Fruit fly (Drosophila melanogaster) whole organism, embryonic: Measurements from ENCODE around the gene tral.
A peak's percentile ranks its signal among the peaks of the same experiment; 100 is the strongest.

Source experiments
- B-H1 ChIP-seq: fragments of 200-800 bp; sonication (Bioruptor generic); IDR thresholded peaks from 3 replicates; pipeline ENCODE4 v1.3.6; 2022; ENCODE audit warnings: missing biosample characterization, missing genetic modification characterization
- Bgb ChIP-seq: fragments of 200-800 bp; sonication (Bioruptor generic); IDR thresholded peaks from 2 replicates; pipeline ENCODE4 v1.3.6; 2022; ENCODE audit warnings: missing biosample characterization, missing genetic modification characterization; ENCODE audit not compliant: partially characterized antibody
- Blimp-1 ChIP-seq: fragments of 200-800 bp; sonication (Bioruptor generic); optimal IDR thresholded peaks from 3 replicates; lab custom pipeline; 2018; ENCODE audit warnings: missing biosample characterization, missing genetic modification characterization, mild to moderate bottlenecking, moderate library complexity, missing genetic modification reagents
- CG10366 ChIP-seq: fragments of 200-800 bp; sonication (Bioruptor generic); IDR thresholded peaks from 2 replicates; pipeline ENCODE4 v1.3.6; 2022; ENCODE audit warnings: missing biosample characterization, missing genetic modification characterization
- CG11247 ChIP-seq: fragments of 200-800 bp; sonication (Bioruptor generic); IDR thresholded peaks from 2 replicates; pipeline ENCODE4 v1.3.6; 2022; ENCODE audit warnings: missing biosample characterization, missing genetic modification characterization
- CG11560 ChIP-seq: fragments of 200-800 bp; sonication (Bioruptor generic); IDR thresholded peaks from 3 replicates; pipeline ENCODE4 v1.3.6; 2022; ENCODE audit warnings: missing biosample characterization, missing genetic modification characterization
- CG11695 ChIP-seq: fragments of 200-800 bp; sonication (Bioruptor generic); IDR thresholded peaks from 3 replicates; pipeline ENCODE4 v1.3.6; 2022; ENCODE audit warnings: missing biosample characterization, missing genetic modification characterization
- CG12744 ChIP-seq: fragments of 200-800 bp; sonication (Bioruptor generic); optimal IDR thresholded peaks from 2 replicates; lab custom pipeline; 2016; ENCODE audit warnings: missing biosample characterization, missing genetic modification characterization
- CG13775 ChIP-seq: fragments of 200-800 bp; sonication (Bioruptor generic); optimal IDR thresholded peaks from 3 replicates; lab custom pipeline; 2017; ENCODE audit warnings: missing biosample characterization, mild to moderate bottlenecking, missing genetic modification characterization
- CG14050 ChIP-seq: fragments of 200-800 bp; sonication (Bioruptor generic); IDR thresholded peaks from 3 replicates; pipeline ENCODE4 v1.3.6; 2022; ENCODE audit warnings: missing biosample characterization, missing genetic modification characterization
- CG14441 ChIP-seq: fragments of 200-800 bp; sonication (Bioruptor generic); IDR thresholded peaks from 2 replicates; pipeline ENCODE4 v1.3.6; 2022; ENCODE audit warnings: missing biosample characterization, missing genetic modification characterization
- CG14860 ChIP-seq: fragments of 200-800 bp; sonication (Bioruptor generic); IDR thresholded peaks from 3 replicates; pipeline ENCODE4 v1.3.6; 2022; ENCODE audit warnings: missing biosample characterization, missing genetic modification characterization; ENCODE audit not compliant: partially characterized antibody
- CG15073 ChIP-seq: fragments of 200-800 bp; sonication (Bioruptor generic); optimal IDR thresholded peaks from 2 replicates; lab custom pipeline; 2016; ENCODE audit warnings: missing biosample characterization, missing genetic modification characterization
- CG16779 ChIP-seq: fragments of 200-800 bp; sonication (Bioruptor generic); IDR thresholded peaks from 2 replicates; pipeline ENCODE4 v1.3.6; 2022; ENCODE audit warnings: missing biosample characterization, missing genetic modification characterization
- CG17568 ChIP-seq: fragments of 200-800 bp; sonication (Bioruptor generic); optimal IDR thresholded peaks from 2 replicates; lab custom pipeline; 2018; ENCODE audit warnings: missing biosample characterization, mild to moderate bottlenecking, missing genetic modification characterization, moderate library complexity
- CG18619 ChIP-seq: fragments of 200-800 bp; sonication (Bioruptor generic); optimal IDR thresholded peaks from 3 replicates; lab custom pipeline; 2017; ENCODE audit warnings: missing biosample characterization, mild to moderate bottlenecking, missing genetic modification characterization
- CG2889 ChIP-seq: fragments of 200-800 bp; sonication (Bioruptor generic); IDR thresholded peaks from 3 replicates; pipeline ENCODE4 v1.3.6; 2022; ENCODE audit warnings: missing biosample characterization, missing genetic modification characterization
- CG31441 ChIP-seq: fragments of 200-800 bp; sonication (Bioruptor generic); IDR thresholded peaks from 2 replicates; pipeline ENCODE4 v1.3.6; 2022; ENCODE audit warnings: missing biosample characterization, missing genetic modification characterization
- CG4282 ChIP-seq: fragments of 200-800 bp; sonication (Bioruptor generic); optimal IDR thresholded peaks from 2 replicates; lab custom pipeline; 2016; ENCODE audit warnings: missing biosample characterization, missing genetic modification characterization
- CG6272 ChIP-seq: fragments of 200-800 bp; sonication (Bioruptor generic); IDR thresholded peaks from 2 replicates; pipeline ENCODE4 v1.3.6; 2022; ENCODE audit warnings: missing biosample characterization, missing genetic modification characterization
- CG6654 ChIP-seq: fragments of 200-800 bp; sonication (Bioruptor generic); optimal IDR thresholded peaks from 2 replicates; lab custom pipeline; 2017; ENCODE audit warnings: missing biosample characterization, mild to moderate bottlenecking, missing genetic modification characterization
- CG6683 ChIP-seq: fragments of 200-800 bp; sonication (Bioruptor generic); optimal IDR thresholded peaks from 2 replicates; lab custom pipeline; 2017; ENCODE audit warnings: missing biosample characterization, mild to moderate bottlenecking, missing genetic modification characterization, missing genetic modification reagents
- CG7271 ChIP-seq: fragments of 200-800 bp; sonication (Bioruptor generic); optimal IDR thresholded peaks from 2 replicates; lab custom pipeline; 2018; ENCODE audit warnings: missing biosample characterization, mild to moderate bottlenecking, missing genetic modification characterization, moderate library complexity
- CG7556 ChIP-seq: fragments of 200-800 bp; sonication (Bioruptor generic); optimal IDR thresholded peaks from 2 replicates; lab custom pipeline; 2017; ENCODE audit warnings: missing biosample characterization, mild to moderate bottlenecking, missing genetic modification characterization
- CHES-1-like ChIP-seq: fragments of 200-800 bp; sonication (Bioruptor generic); optimal IDR thresholded peaks from 2 replicates; lab custom pipeline; 2016; ENCODE audit warnings: missing biosample characterization, missing genetic modification characterization
- CrebB ChIP-seq: fragments of 200-800 bp; sonication (Bioruptor generic); optimal IDR thresholded peaks from 3 replicates; lab custom pipeline; 2018; ENCODE audit warnings: missing biosample characterization, mild to moderate bottlenecking, missing genetic modification characterization
- Dbx ChIP-seq: fragments of 200-800 bp; sonication (Bioruptor generic); IDR thresholded peaks from 3 replicates; pipeline ENCODE4 v1.3.6; 2022; ENCODE audit warnings: missing biosample characterization, missing genetic modification characterization
- Hsf ChIP-seq: fragments of 200-800 bp; sonication (Bioruptor generic); optimal IDR thresholded peaks from 3 replicates; lab custom pipeline; 2016; ENCODE audit warnings: missing biosample characterization, missing genetic modification characterization
- Mes4 ChIP-seq: fragments of 200-800 bp; sonication (Bioruptor generic); optimal IDR thresholded peaks from 2 replicates; lab custom pipeline; 2016; ENCODE audit warnings: missing biosample characterization, missing genetic modification characterization
- Stat92E ChIP-seq, 3 experiments: fragments of >200 bp in 2 of 3; fragments of 200-800 bp in 1 of 3; sonication (Bioruptor generic) in 1 of 3; optimal IDR thresholded peaks; 2 replicates each; lab custom pipeline; 2017 to 2019; ENCODE audit warnings: missing biosample characterization in 3 of 3, missing genetic modification characterization in 3 of 3, mild to moderate bottlenecking in 1 of 3, moderate library complexity in 1 of 3
- Vsx1 ChIP-seq: fragments of 200-800 bp; sonication (Bioruptor generic); optimal IDR thresholded peaks from 2 replicates; lab custom pipeline; 2017; ENCODE audit warnings: missing biosample characterization, mild to moderate bottlenecking, missing genetic modification characterization, missing genetic modification reagents
- ab ChIP-seq: fragments of 200-800 bp; sonication (Bioruptor generic); optimal IDR thresholded peaks from 2 replicates; lab custom pipeline; 2016; ENCODE audit warnings: missing biosample characterization, missing genetic modification characterization
- ac ChIP-seq: fragments of 200-800 bp; sonication (Bioruptor generic); optimal IDR thresholded peaks from 3 replicates; lab custom pipeline; 2017; ENCODE audit warnings: missing biosample characterization, mild to moderate bottlenecking, missing genetic modification characterization
- ato ChIP-seq: fragments of 200-800 bp; sonication (Bioruptor generic); IDR thresholded peaks from 2 replicates; pipeline ENCODE4 v1.3.6; 2022; ENCODE audit warnings: missing biosample characterization, missing genetic modification characterization; ENCODE audit not compliant: partially characterized antibody
- chm ChIP-seq: fragments of 200-800 bp; sonication (Bioruptor generic); IDR thresholded peaks from 2 replicates; pipeline ENCODE4 v1.3.6; 2022; ENCODE audit warnings: missing biosample characterization, missing genetic modification characterization
- cwo ChIP-seq: fragments of 200-800 bp; sonication (Bioruptor generic); optimal IDR thresholded peaks from 3 replicates; lab custom pipeline; 2017; ENCODE audit warnings: missing biosample characterization, missing genetic modification characterization, mild to moderate bottlenecking, moderate library complexity, missing genetic modification reagents
- dmrt99B ChIP-seq: fragments of 200-800 bp; sonication (Bioruptor generic); optimal IDR thresholded peaks from 2 replicates; lab custom pipeline; 2018; ENCODE audit warnings: missing biosample characterization, mild to moderate bottlenecking, missing genetic modification characterization, moderate library complexity
- gce ChIP-seq: fragments of 200-800 bp; sonication (Bioruptor generic); IDR thresholded peaks from 3 replicates; pipeline ENCODE4 v1.3.6; 2022; ENCODE audit warnings: missing biosample characterization, missing genetic modification characterization
- ham ChIP-seq: fragments of 200-800 bp; sonication (Bioruptor generic); IDR thresholded peaks from 2 replicates; pipeline ENCODE4 v1.3.6; 2022; ENCODE audit warnings: missing biosample characterization, missing genetic modification characterization
- hth ChIP-seq: fragments of >200 bp; optimal IDR thresholded peaks from 2 replicates; lab custom pipeline; 2017; ENCODE audit warnings: inconsistent platforms
- jigr1 ChIP-seq: fragments of 200-800 bp; sonication (Bioruptor generic); IDR thresholded peaks from 3 replicates; pipeline ENCODE4 v1.3.6; 2022; ENCODE audit warnings: missing biosample characterization, missing genetic modification characterization
- jing ChIP-seq: fragments of 200-800 bp; sonication (Bioruptor generic); optimal IDR thresholded peaks from 2 replicates; lab custom pipeline; 2018; ENCODE audit warnings: missing biosample characterization, mild to moderate bottlenecking, missing genetic modification characterization
- lilli ChIP-seq: fragments of 200-800 bp; sonication (Bioruptor generic); optimal IDR thresholded peaks from 3 replicates; lab custom pipeline; 2016; ENCODE audit warnings: missing biosample characterization, missing genetic modification characterization
- nerfin-1 ChIP-seq: fragments of 200-800 bp; sonication (Bioruptor generic); optimal IDR thresholded peaks from 3 replicates; lab custom pipeline; 2019; ENCODE audit warnings: missing biosample characterization, mild to moderate bottlenecking, missing genetic modification characterization, moderate library complexity
- sens-2 ChIP-seq: fragments of 200-800 bp; sonication (Bioruptor generic); IDR thresholded peaks from 2 replicates; pipeline ENCODE4 v1.3.6; 2022; ENCODE audit warnings: missing biosample characterization, missing genetic modification characterization
- trh ChIP-seq: fragments of 200-800 bp; sonication (Bioruptor generic); optimal IDR thresholded peaks from 2 replicates; lab custom pipeline; 2016; ENCODE audit warnings: missing biosample characterization, missing genetic modification characterization
- ttk ChIP-seq: fragments of 200-800 bp; sonication (Bioruptor generic); IDR thresholded peaks from 2 replicates; pipeline ENCODE4 v2.1.2; 2022; ENCODE audit warnings: missing biosample characterization, missing genetic modification characterization
- wek ChIP-seq: fragments of 200-800 bp; sonication (Bioruptor generic); optimal IDR thresholded peaks from 3 replicates; lab custom pipeline; 2018; ENCODE audit warnings: missing biosample characterization, mild to moderate bottlenecking, missing genetic modification characterization, moderate library complexity
- z ChIP-seq: fragments of 200-800 bp; sonication (Bioruptor generic); IDR thresholded peaks from 3 replicates; pipeline ENCODE4 v1.3.6; 2022; ENCODE audit warnings: missing biosample characterization, missing genetic modification characterization
- zen2 ChIP-seq: fragments of 200-800 bp; sonication (Bioruptor generic); IDR thresholded peaks from 3 replicates; pipeline ENCODE4 v1.3.6; 2022; ENCODE audit warnings: missing biosample characterization, missing genetic modification characterization; ENCODE audit not compliant: partially characterized antibody
- zfh2 ChIP-seq: fragments of 200-800 bp; sonication (Bioruptor generic); optimal IDR thresholded peaks from 2 replicates; lab custom pipeline; 2016; ENCODE audit warnings: missing biosample characterization, missing genetic modification characterization

tral gene

dm6 chr3L:12523941-12524340 lies 9.1 kb downstream of the tral start, which contains the start of the genes ver and Gcn5 (continued):
- TF ChIP-seq chm (GFP tag; lab: Robert Waterston, UW) (peak; percentile 92), CG2889 (peak; percentile 90), CG6272 (GFP tag; lab: Robert Waterston, UW) (peak; percentile 94), z (GFP tag; lab: Robert Waterston, UW) (peak; percentile 63; the same call in 1 of the 3 replicates), sens-2 (GFP tag; lab: Robert Waterston, UW) (peak; percentile 82; the same call in 1 of the 2 replicates), ac (GFP tag; lab: Kevin White, UChicago) (peak; percentile 20), CHES-1-like (GFP tag; lab: Kevin White, UChicago) (peak; percentile 64), CG11560 (tag; lab: Robert Waterston, UW) (peak; percentile 78; the same call in 2 of the 3 replicates), CG12744 (GFP tag; lab: Kevin White, UChicago) (peak; percentile 82), zen2 (GFP tag; lab: Robert Waterston, UW) (no peak), ab (GFP tag; lab: Kevin White, UChicago) (peak; percentile 44), CG14441 (GFP tag; lab: Robert Waterston, UW) (peak; percentile 94), ham (GFP tag; lab: Robert Waterston, UW) (peak; percentile 78), CG11247 (GFP tag; lab: Robert Waterston, UW) (peak; percentile 95), cwo (GFP tag; lab: Kevin White, UChicago) (peak; percentile 87), Bgb (no peak), nerfin-1 (tag; lab: Kevin White, UChicago) (peak; percentile 82), hth (lab: Kevin White, UChicago) (no peak), CG15073 (peak; percentile 20), CG10366 (GFP tag; lab: Robert Waterston, UW) (peak; percentile 95), CG14860 (GFP tag; lab: Robert Waterston, UW) (no peak), CrebB (peak; percentile 71), CG14050 (GFP tag; lab: Robert Waterston, UW) (peak; percentile 93), dmrt99B (peak; percentile 91), CG7556 (GFP tag; lab: Kevin White, UChicago) (peak; percentile 89), lilli (GFP tag; lab: Kevin White, UChicago) (peak; percentile 95), jigr1 (GFP tag; lab: Robert Waterston, UW) (peak; percentile 86), CG7271 (peak; percentile 70), CG31441 (peak; percentile 95), CG4282 (GFP tag; lab: Kevin White, UChicago) (peak; percentile 10), trh (GFP tag; lab: Kevin White, UChicago) (peak; percentile 77), CG6654 (GFP tag; lab: Kevin White, UChicago) (peak; percentile 75), Vsx1 (GFP tag; lab: Kevin White, UChicago) (no peak), CG11695 (peak; percentile 92), Hsf (peak; percentile 92), jing (GFP tag; lab: Kevin White, UChicago) (peak; percentile 81), Dbx (peak; percentile 94), wek (GFP tag; lab: Kevin White, UChicago) (peak; percentile 52), CG13775 (GFP tag; lab: Kevin White, UChicago) (peak; percentile 93), B-H1 (GFP tag; lab: Robert Waterston, UW) (peak; percentile 93), gce (GFP tag; lab: Robert Waterston, UW) (peak; percentile 90), zfh2 (GFP tag; lab: Kevin White, UChicago) (peak; percentile 93), CG16779 (peak; percentile 82; the same call in 1 of the 2 replicates), ato (GFP tag; lab: Robert Waterston, UW) (no peak), Mes4 (GFP tag; lab: Kevin White, UChicago) (peak; percentile 54), Blimp-1 (GFP tag; lab: Kevin White, UChicago) (peak; percentile 89), ttk (GFP tag; lab: Robert Waterston, UW) (peak; percentile 90), Stat92E (GFP tag; optimal IDR thresholded peaks at IDR 0.05; lab: Kevin White, UChicago) (peak in 1 of 3 experiments; percentile 15), CG18619 (GFP tag; lab: Kevin White, UChicago) (peak; percentile 88), CG6683 (peak; percentile 72), CG17568 (GFP tag; lab: Kevin White, UChicago) (no peak)
